Fruit fly (Drosophila melanogaster) whole organism, embryonic: ENCODE results near the gene Dif.
A peak's percentile ranks its signal among the peaks of the same experiment; 100 is the strongest.

ENCODE experiments used
- Aef1 ChIP-seq: fragments of 200-800 bp; sonication (Bioruptor generic); IDR thresholded peaks from 3 replicates; pipeline ENCODE4 v1.3.6; 2022; ENCODE audit warnings: missing biosample characterization, missing genetic modification characterization
- CG11093 ChIP-seq: fragments of 200-800 bp; sonication (Bioruptor generic); IDR thresholded peaks from 3 replicates; pipeline ENCODE4 v1.3.6; 2022; ENCODE audit warnings: missing biosample characterization, missing genetic modification characterization
- CG12659 ChIP-seq: fragments of 200-800 bp; sonication (Bioruptor generic); optimal IDR thresholded peaks from 3 replicates; lab custom pipeline; 2017; ENCODE audit warnings: mild to moderate bottlenecking, missing biosample characterization, missing genetic modification reagents, missing genetic modification characterization
- CG14667 ChIP-seq: fragments of 200-800 bp; sonication (Bioruptor generic); IDR thresholded peaks from 2 replicates; pipeline ENCODE4 v1.3.6; 2022; ENCODE audit warnings: missing biosample characterization, missing genetic modification characterization
- CG17359 ChIP-seq: fragments of 200-800 bp; sonication (Bioruptor generic); optimal IDR thresholded peaks from 3 replicates; lab custom pipeline; 2018; ENCODE audit warnings: missing biosample characterization, mild to moderate bottlenecking, missing genetic modification characterization, moderate library complexity
- CG17612 ChIP-seq: fragments of 200-800 bp; sonication (Bioruptor generic); IDR thresholded peaks from 2 replicates; pipeline ENCODE4 v1.3.6; 2022; ENCODE audit warnings: missing biosample characterization, missing genetic modification characterization
- CG18262 ChIP-seq: fragments of 200-800 bp; optimal IDR thresholded peaks from 3 replicates; lab custom pipeline; 2019; ENCODE audit warnings: missing biosample characterization, mild to moderate bottlenecking, missing genetic modification characterization, moderate library complexity
- CG30403 ChIP-seq: fragments of 200-800 bp; sonication (Bioruptor generic); optimal IDR thresholded peaks from 3 replicates; lab custom pipeline; 2016; ENCODE audit warnings: missing biosample characterization, missing genetic modification characterization
- CG3163 ChIP-seq: fragments of 200-800 bp; sonication (Bioruptor generic); optimal IDR thresholded peaks from 3 replicates; lab custom pipeline; 2016; ENCODE audit warnings: missing biosample characterization, missing genetic modification characterization
- CG4328 ChIP-seq: fragments of 200-800 bp; sonication (Bioruptor generic); optimal IDR thresholded peaks from 3 replicates; lab custom pipeline; 2017; ENCODE audit warnings: missing biosample characterization, missing genetic modification reagents, missing genetic modification characterization
- CG6854 ChIP-seq: fragments of 200-800 bp; sonication (Bioruptor generic); optimal IDR thresholded peaks from 3 replicates; lab custom pipeline; 2017; ENCODE audit warnings: missing biosample characterization, mild to moderate bottlenecking, missing genetic modification characterization
- CG7928 ChIP-seq: fragments of 200-800 bp; sonication (Bioruptor generic); optimal IDR thresholded peaks from 2 replicates; lab custom pipeline; 2017; ENCODE audit warnings: missing biosample characterization, mild to moderate bottlenecking, missing genetic modification characterization
- CkIIα-i1 ChIP-seq: fragments of 200-800 bp; sonication (Bioruptor generic); IDR thresholded peaks from 2 replicates; pipeline ENCODE4 v1.3.6; 2022; ENCODE audit warnings: missing biosample characterization, missing genetic modification characterization
- Dfd ChIP-seq, 2 experiments: fragments of >200 bp; optimal IDR thresholded peaks; 2 replicates each; lab custom pipeline; 2017; ENCODE audit warnings: missing biosample characterization in 2 of 2, missing genetic modification characterization in 2 of 2
- Ets65A ChIP-seq: fragments of 200-800 bp; sonication (Bioruptor generic); peaks from one replicate; lab custom pipeline; 2016; ENCODE audit warnings: missing biosample characterization, missing genetic modification characterization
- HLH3B ChIP-seq: fragments of 200-800 bp; sonication (Bioruptor generic); IDR thresholded peaks from 2 replicates; pipeline ENCODE4 v1.3.6; 2022; ENCODE audit warnings: missing biosample characterization, missing genetic modification characterization
- HmgZ ChIP-seq: fragments of 200-800 bp; sonication (Bioruptor generic); optimal IDR thresholded peaks from 2 replicates; lab custom pipeline; 2018; ENCODE audit warnings: missing biosample characterization, mild to moderate bottlenecking, missing genetic modification characterization
- Hmx ChIP-seq: fragments of 200-800 bp; sonication (Bioruptor generic); optimal IDR thresholded peaks from 2 replicates; lab custom pipeline; 2016; ENCODE audit warnings: missing biosample characterization, missing genetic modification characterization
- Hr3 ChIP-seq: fragments of 200-800 bp; sonication (Bioruptor generic); optimal IDR thresholded peaks from 3 replicates; lab custom pipeline; 2016; ENCODE audit warnings: missing biosample characterization, missing genetic modification characterization
- MBD-R2 ChIP-seq: fragments of 200-800 bp; sonication (Bioruptor generic); IDR thresholded peaks from 2 replicates; pipeline ENCODE4 v1.3.6; 2022; ENCODE audit warnings: missing biosample characterization, missing genetic modification characterization
- Max ChIP-seq: fragments of 200-800 bp; sonication (Bioruptor generic); optimal IDR thresholded peaks from 2 replicates; lab custom pipeline; 2016; ENCODE audit warnings: missing biosample characterization, mild to moderate bottlenecking, missing genetic modification characterization
- Nf-YA ChIP-seq: fragments of 200-800 bp; sonication (Bioruptor generic); IDR thresholded peaks from 2 replicates; pipeline ENCODE4 v1.3.6; 2022; ENCODE audit warnings: missing biosample characterization, missing genetic modification characterization
- Oli ChIP-seq: fragments of 200-800 bp; sonication (Bioruptor generic); optimal IDR thresholded peaks from 2 replicates; lab custom pipeline; 2018; ENCODE audit warnings: missing biosample characterization, mild to moderate bottlenecking, missing genetic modification characterization, moderate library complexity
- Pdp1 ChIP-seq, 2 experiments: fragments of 200-800 bp; sonication (Bioruptor generic); optimal IDR thresholded peaks; 3 replicates each; lab custom pipeline; 2016; ENCODE audit warnings: missing biosample characterization in 2 of 2, missing genetic modification characterization in 2 of 2, mild to moderate bottlenecking in 1 of 2, moderate library complexity in 1 of 2
- Sox100B ChIP-seq: fragments of 200-800 bp; sonication (Bioruptor generic); optimal IDR thresholded peaks from 3 replicates; lab custom pipeline; 2018; ENCODE audit warnings: missing biosample characterization, mild to moderate bottlenecking, missing genetic modification characterization
- ap ChIP-seq: fragments of 200-800 bp; sonication (Bioruptor generic); IDR thresholded peaks from 2 replicates; pipeline ENCODE4 v1.3.6; 2022; ENCODE audit warnings: missing biosample characterization, missing genetic modification characterization
- ato ChIP-seq: fragments of 200-800 bp; sonication (Bioruptor generic); IDR thresholded peaks from 2 replicates; pipeline ENCODE4 v1.3.6; 2022; ENCODE audit warnings: missing biosample characterization, missing genetic modification characterization; ENCODE audit not compliant: partially characterized antibody
- bcd ChIP-seq: fragments of 200-800 bp; sonication (Bioruptor generic); optimal IDR thresholded peaks from 2 replicates; lab custom pipeline; 2017; ENCODE audit warnings: missing biosample characterization, mild to moderate bottlenecking, missing genetic modification characterization
- cwo ChIP-seq: fragments of 200-800 bp; sonication (Bioruptor generic); optimal IDR thresholded peaks from 3 replicates; lab custom pipeline; 2017; ENCODE audit warnings: missing biosample characterization, missing genetic modification characterization, mild to moderate bottlenecking, moderate library complexity, missing genetic modification reagents
- esg ChIP-seq: fragments of 200-800 bp; sonication (Bioruptor generic); conservative IDR thresholded peaks from 2 replicates; pipeline ENCODE4 v1.3.6; 2022; ENCODE audit warnings: missing biosample characterization, missing genetic modification characterization
- eve ChIP-seq, 2 experiments: fragments of >200 bp; optimal IDR thresholded peaks; 2 replicates each; lab custom pipeline; 2017; ENCODE audit warnings: missing biosample characterization in 2 of 2, missing genetic modification characterization in 2 of 2
- gcm ChIP-seq: fragments of 200-800 bp; sonication (Bioruptor generic); optimal IDR thresholded peaks from 2 replicates; lab custom pipeline; 2019; ENCODE audit warnings: missing biosample characterization, mild to moderate bottlenecking, missing genetic modification characterization, moderate library complexity
- gcm2 ChIP-seq: fragments of 200-800 bp; sonication (Bioruptor generic); optimal IDR thresholded peaks from 2 replicates; lab custom pipeline; 2016; ENCODE audit warnings: missing biosample characterization, missing genetic modification characterization
- gem ChIP-seq: fragments of 200-800 bp; sonication (Bioruptor generic); optimal IDR thresholded peaks from 2 replicates; lab custom pipeline; 2019; ENCODE audit warnings: missing biosample characterization, mild to moderate bottlenecking, missing genetic modification characterization, moderate library complexity
- gsb-n ChIP-seq: fragments of 200-800 bp; sonication (Bioruptor generic); optimal IDR thresholded peaks from 3 replicates; lab custom pipeline; 2018; ENCODE audit warnings: missing biosample characterization, mild to moderate bottlenecking, missing genetic modification characterization
- hth ChIP-seq: fragments of >200 bp; optimal IDR thresholded peaks from 2 replicates; lab custom pipeline; 2017; ENCODE audit warnings: inconsistent platforms
- lilli ChIP-seq: fragments of 200-800 bp; sonication (Bioruptor generic); optimal IDR thresholded peaks from 3 replicates; lab custom pipeline; 2016; ENCODE audit warnings: missing biosample characterization, missing genetic modification characterization
- nerfin-2 ChIP-seq: fragments of 200-800 bp; sonication (Bioruptor generic); IDR thresholded peaks from 2 replicates; pipeline ENCODE4 v1.3.6; 2022; ENCODE audit warnings: missing biosample characterization, missing genetic modification characterization; ENCODE audit not compliant: partially characterized antibody
- psq ChIP-seq: fragments of 200-800 bp; sonication (Bioruptor generic); optimal IDR thresholded peaks from 2 replicates; lab custom pipeline; 2017; ENCODE audit warnings: missing biosample characterization, missing genetic modification characterization
- run ChIP-seq: fragments of 200-800 bp; sonication (Bioruptor generic); optimal IDR thresholded peaks from 3 replicates; lab custom pipeline; 2018; ENCODE audit warnings: missing biosample characterization, mild to moderate bottlenecking, missing genetic modification characterization
- sens ChIP-seq: fragments of 200-800 bp; sonication (Bioruptor generic); peaks from one replicate; lab custom pipeline; 2016; ENCODE audit warnings: missing biosample characterization, missing genetic modification characterization
- sima ChIP-seq: fragments of 200-800 bp; sonication (Bioruptor generic); optimal IDR thresholded peaks from 2 replicates; lab custom pipeline; 2016; ENCODE audit warnings: missing biosample characterization, missing genetic modification characterization
- sob ChIP-seq: fragments of 200-800 bp; sonication (Bioruptor generic); IDR thresholded peaks from 2 replicates; pipeline ENCODE4 v1.3.6; 2022; ENCODE audit warnings: missing biosample characterization, missing genetic modification characterization
- stc ChIP-seq: fragments of 200-800 bp; sonication (Bioruptor generic); IDR thresholded peaks from 2 replicates; pipeline ENCODE4 v1.3.6; 2022; ENCODE audit warnings: missing biosample characterization, missing genetic modification characterization
- ttk ChIP-seq: fragments of 200-800 bp; sonication (Bioruptor generic); IDR thresholded peaks from 2 replicates; pipeline ENCODE4 v2.1.2; 2022; ENCODE audit warnings: missing biosample characterization, missing genetic modification characterization
- tup ChIP-seq: fragments of 200-800 bp; sonication (Bioruptor generic); optimal IDR thresholded peaks from 2 replicates; lab custom pipeline; 2016; ENCODE audit warnings: missing biosample characterization, mild to moderate bottlenecking, missing genetic modification characterization, moderate library complexity

Dif gene

dm6 chr2L:17447071-17447470 lies 14.1 kb upstream of the Dif start:
- TF ChIP-seq gcm (GFP tag; lab: Kevin White, UChicago) (no peak), Pdp1 (GFP tag; optimal IDR thresholded peaks at IDR 0.05; lab: Kevin White, UChicago) (no peak), Dfd (GFP tag; optimal IDR thresholded peaks at IDR 0.05; lab: Kevin White, UChicago) (no peak), psq (GFP tag; lab: Kevin White, UChicago) (no peak), sens (peak; percentile 22)
- TF ChIP-seq, all 482 proteins: peak for 1

dm6 chr2L:17437594-17437993 lies 4.6 kb upstream of the Dif start:
- TF ChIP-seq CkIIα-i1 (GFP tag; lab: Robert Waterston, UW) (no peak), Ets65A (peak; percentile 45), Dfd (GFP tag; optimal IDR thresholded peaks at IDR 0.05; lab: Kevin White, UChicago) (peak in 1 of 2 experiments; percentile 85)
- TF ChIP-seq, all 482 proteins: peak for 2

- TF ChIP-seq ttk = no peak
These were observed 3.5 kb upstream of the Dif start, which contains the start of gene CG33928 for dm6 chr2L:17436500-17436899. Gene CG33928, minus strand, starts transcription at chr2L:17436600.

- TF ChIP-seq sob (no peak), ap (GFP tag; lab: Robert Waterston, UW) (peak; percentile 28; the same call in 1 of the 2 replicates), nerfin-2 (no peak), CG11093 (GFP tag; lab: Robert Waterston, UW) (no peak), CG7928 (no peak), CG17359 (tag; lab: Kevin White, UChicago) (peak; percentile 46), sima (GFP tag; lab: Kevin White, UChicago) (no peak), bcd (GFP tag; lab: Kevin White, UChicago) (no peak), CG17612 (GFP tag; lab: Robert Waterston, UW) (no peak), CG4328 (GFP tag; lab: Kevin White, UChicago) (no peak), gem (tag; lab: Kevin White, UChicago) (peak; percentile 52), gsb-n (tag; lab: Kevin White, UChicago) (no peak), Sox100B (GFP tag; lab: Kevin White, UChicago) (peak; percentile 35), esg (GFP tag; lab: Robert Waterston, UW) (peak; percentile 55), gcm2 (GFP tag; lab: Kevin White, UChicago) (no peak), HmgZ (tag; lab: Kevin White, UChicago) (no peak), CG3163 (GFP tag; lab: Kevin White, UChicago) (no peak), CG18262 (no peak), stc (0 out of 2 replicates have a peak, but pooled peaks have one; percentile 4), hth (lab: Kevin White, UChicago) (no peak), CG12659 (GFP tag; lab: Kevin White, UChicago) (no peak), MBD-R2 (GFP tag; lab: Robert Waterston, UW) (no peak), tup (GFP tag; lab: Kevin White, UChicago) (no peak), CG6854 (GFP tag; lab: Kevin White, UChicago) (no peak), Ets65A (peak; percentile 39), Hmx (GFP tag; lab: Kevin White, UChicago) (no peak), CG30403 (GFP tag; lab: Kevin White, UChicago) (peak; percentile 27), ato (GFP tag; lab: Robert Waterston, UW) (no peak), eve (GFP tag; optimal IDR thresholded peaks at IDR 0.05; lab: Kevin White, UChicago) (peak in 1 of 2 experiments; percentile 18), lilli (GFP tag; lab: Kevin White, UChicago) (no peak), sens (peak; percentile 79), CG14667 (GFP tag; lab: Robert Waterston, UW) (no peak), HLH3B (0 out of 2 replicates have a peak, but pooled peaks have one; percentile 19), Nf-YA (GFP tag; lab: Robert Waterston, UW) (no peak), Hr3 (GFP tag; lab: Kevin White, UChicago) (no peak), run (tag; lab: Kevin White, UChicago) (peak; percentile 20), cwo (GFP tag; lab: Kevin White, UChicago) (no peak), Max (GFP tag; lab: Kevin White, UChicago) (no peak), Aef1 (GFP tag; lab: Robert Waterston, UW) (0 out of 3 replicates have a peak, but pooled peaks have one; percentile 15), Oli (tag; lab: Kevin White, UChicago) (peak; percentile 26)
These were observed 1.6 kb downstream of the Dif start for dm6 chr2L:17431359-17431675.
